Worm (Caenorhabditis elegans) whole organism, L4/young adult: ENCODE data around the gene best-21.

Experiments
- W03F9.2 ChIP-seq: fragments of 150-350 bp; optimal IDR thresholded peaks from 2 replicates; lab custom pipeline; 2014; ENCODE audit warnings: missing biosample characterization, missing genetic modification characterization
- dao-5 ChIP-seq: sonication (generic microtip); optimal IDR thresholded peaks from 2 replicates; lab custom pipeline; 2016; ENCODE audit warnings: missing genotype, missing genetic modification characterization, moderate library complexity, missing compliant biosample characterization
- him-1 ChIP-seq: sonication (generic microtip); optimal IDR thresholded peaks from 2 replicates; lab custom pipeline; 2016; ENCODE audit warnings: missing genotype, missing genetic modification reagents, missing genetic modification characterization, missing compliant biosample characterization

DNA sequence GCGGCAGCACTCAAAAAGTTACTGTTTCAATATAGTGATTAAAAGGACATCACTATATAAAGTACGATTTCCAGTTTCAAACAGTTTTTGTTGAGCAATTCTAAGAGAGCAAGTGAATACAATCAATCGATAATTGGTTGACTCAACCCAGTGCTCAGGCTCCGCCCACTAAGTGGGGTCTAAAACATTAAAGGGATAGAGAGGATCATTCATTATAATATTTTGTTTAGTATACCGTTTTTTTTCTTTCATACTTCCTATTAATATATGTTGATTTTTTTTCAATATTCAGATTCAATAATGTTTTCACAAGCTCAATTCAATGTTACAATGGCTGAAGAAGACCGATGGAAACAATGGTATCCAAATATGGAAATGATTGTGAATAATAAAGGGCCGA is 21.3 kb downstream of the best-21 start, which contains the start of gene tbx-39:
- TF ChIP-seq W03F9.2 (tag; lab: Kevin White, UChicago), result no peak
- TF ChIP-seq him-1 (tag; lab: Kevin White, UChicago), result no peak
- TF ChIP-seq dao-5 (tag; lab: Kevin White, UChicago), result no peak
